Worm (Caenorhabditis elegans): ENCODE measurements around the gene col-83.

ce11 chrII:11089356-11089755, 43.6 kb upstream of the col-83 start, which contains the start of gene unc-53:
- TF ChIP-seq blmp-1 (tag; optimal IDR thresholded peaks at IDR 0.05) (no peak), nhr-76 (tag; optimal IDR thresholded peaks at IDR 0.05) (no peak), mep-1 (tag; optimal IDR thresholded peaks at IDR 0.05) (no peak), hlh-1 (tag; optimal IDR thresholded peaks at IDR 0.05) (no peak), ztf-11 (tag; optimal IDR thresholded peaks at IDR 0.05) (no peak)

Data from whole organism, mixed stage, embryonic.